Worm (Caenorhabditis elegans) whole organism, L3 larva: ENCODE measurements around the gene str-143.
A peak's percentile ranks its signal among the peaks of the same experiment; 100 is the strongest.

Source experiments
- R02D3.7 ChIP-seq: fragments of 150-350 bp; optimal IDR thresholded peaks from 2 replicates; lab custom pipeline; 2014; ENCODE audit warnings: missing biosample characterization, missing genetic modification characterization
- ZK546.5 ChIP-seq: sonication (generic microtip); optimal IDR thresholded peaks from 2 replicates; lab custom pipeline; 2017; ENCODE audit warnings: missing biosample characterization, missing genetic modification characterization
- ceh-16 ChIP-seq: sonication (generic microtip); optimal IDR thresholded peaks from 2 replicates; lab custom pipeline; 2017; ENCODE audit warnings: missing biosample characterization, missing genetic modification characterization
- daf-12 ChIP-seq: fragments of 150-350 bp; optimal IDR thresholded peaks from 2 replicates; lab custom pipeline; 2014; ENCODE audit warnings: missing biosample characterization, missing genetic modification reagents, missing genetic modification characterization
- egl-27 ChIP-seq: sonication (generic microtip); optimal IDR thresholded peaks from 4 replicates; lab custom pipeline; 2017; ENCODE audit warnings: missing biosample characterization, missing genetic modification reagents, missing genetic modification characterization
- egl-5 ChIP-seq: fragments of 150-350 bp; optimal IDR thresholded peaks from 2 replicates; lab custom pipeline; 2017; ENCODE audit warnings: missing biosample characterization, missing genetic modification reagents, missing genetic modification characterization, inconsistent platforms
- elt-1 ChIP-seq: fragments of 150-350 bp; optimal IDR thresholded peaks from 2 replicates; lab custom pipeline; 2014; ENCODE audit warnings: missing biosample characterization, missing genetic modification characterization
- elt-2 ChIP-seq: sonication (generic microtip); optimal IDR thresholded peaks from 2 replicates; lab custom pipeline; 2016; ENCODE audit warnings: missing genetic modification reagents, mild to moderate bottlenecking, missing genetic modification characterization, missing compliant biosample characterization
- elt-3 ChIP-seq, 3 experiments: fragments of 150-350 bp in 1 of 3; sonication (generic microtip) in 2 of 3; optimal IDR thresholded peaks; 2 replicates in 2 of 3; 4 replicates in 1 of 3; lab custom pipeline; 2014 to 2017; ENCODE audit warnings: missing biosample characterization in 3 of 3, missing genetic modification characterization in 3 of 3
- fkh-10 ChIP-seq: sonication (generic microtip); optimal IDR thresholded peaks from 2 replicates; lab custom pipeline; 2017; ENCODE audit warnings: missing biosample characterization, missing genetic modification reagents, missing genetic modification characterization
- hmg-11 ChIP-seq: sonication (generic microtip); optimal IDR thresholded peaks from 2 replicates; lab custom pipeline; 2016; ENCODE audit warnings: missing genetic modification characterization, missing compliant biosample characterization
- jun-1 ChIP-seq: fragments of 150-350 bp; optimal IDR thresholded peaks from 2 replicates; lab custom pipeline; 2014; ENCODE audit warnings: missing biosample characterization, missing genetic modification reagents, missing genetic modification characterization
- lin-15B ChIP-seq: fragments of 150-350 bp; optimal IDR thresholded peaks from 2 replicates; lab custom pipeline; 2014; ENCODE audit warnings: missing biosample characterization, missing genetic modification characterization
- lsy-12 ChIP-seq: sonication (generic microtip); optimal IDR thresholded peaks from 2 replicates; lab custom pipeline; 2016; ENCODE audit warnings: mild to moderate bottlenecking, missing genetic modification characterization, missing compliant biosample characterization
- mdl-1 ChIP-seq: fragments of 150-350 bp; optimal IDR thresholded peaks from 2 replicates; lab custom pipeline; 2014; ENCODE audit warnings: missing biosample characterization, missing genetic modification characterization
- nfya-1 ChIP-seq: sonication (generic microtip); optimal IDR thresholded peaks from 2 replicates; lab custom pipeline; 2017; ENCODE audit warnings: missing genetic modification characterization, mild to moderate bottlenecking, missing compliant biosample characterization, antibody characterized with exemption, moderate library complexity; ENCODE audit not compliant: insufficient read depth
- nhr-11 ChIP-seq: fragments of 150-350 bp; optimal IDR thresholded peaks from 2 replicates; lab custom pipeline; 2014; ENCODE audit warnings: missing biosample characterization, missing genetic modification characterization
- nhr-23 ChIP-seq: fragments of 150-350 bp; optimal IDR thresholded peaks from 2 replicates; lab custom pipeline; 2014; ENCODE audit warnings: missing biosample characterization, missing genetic modification reagents, missing genetic modification characterization
- nhr-237 ChIP-seq: fragments of 150-350 bp; optimal IDR thresholded peaks from 2 replicates; lab custom pipeline; 2014; ENCODE audit warnings: missing biosample characterization, missing genetic modification characterization
- nhr-25 ChIP-seq: sonication (generic microtip); optimal IDR thresholded peaks from 2 replicates; lab custom pipeline; 2017; ENCODE audit warnings: missing biosample characterization, missing genetic modification characterization
- nhr-43 ChIP-seq: sonication (generic microtip); optimal IDR thresholded peaks from 2 replicates; lab custom pipeline; 2016; ENCODE audit warnings: mild to moderate bottlenecking, missing genetic modification characterization, missing compliant biosample characterization; ENCODE audit not compliant: poor library complexity, severe bottlenecking
- pha-4 ChIP-seq: fragments of 150-350 bp; optimal IDR thresholded peaks from 2 replicates; lab custom pipeline; 2014; ENCODE audit warnings: missing biosample characterization, missing genetic modification reagents, missing genetic modification characterization
- skn-1 ChIP-seq: fragments of 150-350 bp; optimal IDR thresholded peaks from 2 replicates; lab custom pipeline; 2014; ENCODE audit warnings: missing biosample characterization, missing genetic modification characterization
- snpc-4 ChIP-seq: fragments of 150-350 bp; optimal IDR thresholded peaks from 2 replicates; lab custom pipeline; 2014; ENCODE audit warnings: missing biosample characterization, missing genetic modification characterization
- unc-39 ChIP-seq: sonication (generic microtip); optimal IDR thresholded peaks from 4 replicates; lab custom pipeline; 2017; ENCODE audit warnings: missing biosample characterization, missing genetic modification characterization
- zag-1 ChIP-seq: fragments of 150-350 bp; optimal IDR thresholded peaks from 2 replicates; lab custom pipeline; 2014; ENCODE audit warnings: missing biosample characterization, missing genetic modification characterization

Gene str-143

DNA sequence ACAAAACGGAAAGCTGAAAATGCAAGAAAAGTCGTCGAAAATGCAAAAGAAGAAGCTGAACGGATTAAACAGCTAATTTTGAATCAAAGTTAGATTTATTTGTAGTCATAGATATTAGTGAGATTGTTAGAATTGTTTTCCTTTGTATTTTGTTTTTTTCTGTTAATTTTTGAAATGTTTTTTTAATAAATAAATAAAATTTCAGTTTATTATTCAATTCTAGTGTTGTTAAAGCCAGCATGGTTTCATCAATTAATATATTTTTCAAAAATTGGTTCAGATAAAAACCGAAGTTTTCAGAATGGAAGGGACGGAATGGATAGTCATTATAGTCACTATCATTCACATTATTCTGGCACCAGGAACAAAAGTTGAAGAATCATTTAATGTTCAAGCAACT, 34.7 kb downstream of the str-143 start, which contains the start of gene algn-12:
algn-12 (plus strand) TSS at position 301 of the 400 bp plus-strand sequence.
- TF ChIP-seq skn-1 (tag; lab: Kevin White, UChicago) (no peak), elt-3 (tag; optimal IDR thresholded peaks at IDR 0.05; lab: Kevin White, UChicago) (no peak), ZK546.5 (tag; lab: Kevin White, UChicago) (no peak)

DNA sequence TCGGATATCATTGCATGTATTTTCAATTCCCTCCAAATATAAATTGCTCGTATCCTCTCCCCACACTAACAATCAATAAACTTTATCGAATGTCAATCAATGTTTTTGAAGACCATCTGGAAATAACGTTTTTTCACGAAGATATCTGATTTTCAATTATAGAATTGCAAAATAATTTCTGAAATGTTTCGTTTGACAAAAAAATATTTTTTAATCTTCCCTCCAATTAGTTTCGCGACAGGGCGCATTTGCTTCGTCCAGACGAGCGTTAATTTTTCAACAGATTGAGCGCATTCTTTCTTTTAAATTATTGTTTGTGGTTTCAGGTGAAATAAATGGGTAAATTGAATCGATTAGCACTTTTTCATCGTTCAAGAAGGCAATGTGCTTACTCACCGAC, 38.4 kb downstream of the str-143 start, which contains the start of gene vars-1:
vars-1 (plus strand) TSS at position 291 of the 400 bp plus-strand sequence.
- TF ChIP-seq elt-2 (tag; lab: Kevin White, UChicago), result peak; percentile 13
- peak; percentile 57 for TF ChIP-seq nhr-23 (tag; lab: Kevin White, UChicago)
- peak; percentile 28 for TF ChIP-seq R02D3.7 (tag; lab: Kevin White, UChicago)
- no peak for TF ChIP-seq zag-1 (tag; lab: Kevin White, UChicago)
- peak; percentile 57 for TF ChIP-seq nfya-1 (tag; lab: Kevin White, UChicago)
- peak; percentile 67 for TF ChIP-seq lin-15B (tag; lab: Kevin White, UChicago)
- no peak for TF ChIP-seq egl-5

DNA sequence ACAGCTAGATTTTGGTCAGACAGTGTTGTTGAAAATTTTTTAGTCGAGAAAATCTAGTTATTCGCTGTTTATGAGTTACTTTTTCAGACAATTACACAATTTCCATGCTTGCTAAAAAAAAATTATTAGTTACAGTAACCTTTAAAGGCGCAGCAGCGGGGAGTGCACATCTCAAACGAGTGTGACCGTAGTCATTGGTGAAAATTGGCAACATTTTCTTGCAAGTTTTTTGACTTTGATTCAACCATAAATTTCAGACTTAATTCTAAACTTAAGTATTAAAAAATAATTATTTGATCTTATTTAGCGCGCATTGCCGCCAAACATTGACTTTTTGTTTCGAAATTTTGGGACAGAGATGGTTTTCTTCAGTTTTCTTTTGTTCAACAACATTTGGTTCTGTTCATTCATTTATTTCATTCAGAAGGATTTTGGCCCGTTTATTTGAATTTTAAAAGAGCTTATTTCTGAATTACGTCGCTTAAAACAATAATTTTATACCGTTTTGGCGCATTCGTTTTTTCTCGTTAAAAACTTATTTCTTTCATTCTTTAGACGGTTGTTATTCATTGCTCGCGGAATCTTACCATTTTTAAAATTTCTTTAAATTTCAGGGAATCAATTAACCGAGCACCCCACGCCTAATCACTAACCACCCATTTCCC, 40.6 kb downstream of the str-143 start, which contains the start of gene oma-2:
oma-2 (plus strand) TSS at position 615 of the 665 bp plus-strand sequence.
- no peak for TF ChIP-seq lsy-12 (tag; lab: Kevin White, UChicago)
- peak; percentile 57 for TF ChIP-seq nhr-43
- no peak for TF ChIP-seq ZK546.5 (tag; lab: Kevin White, UChicago)
- no peak for TF ChIP-seq skn-1 (tag; lab: Kevin White, UChicago)
- TF ChIP-seq, all 47 proteins: peak for 1

DNA sequence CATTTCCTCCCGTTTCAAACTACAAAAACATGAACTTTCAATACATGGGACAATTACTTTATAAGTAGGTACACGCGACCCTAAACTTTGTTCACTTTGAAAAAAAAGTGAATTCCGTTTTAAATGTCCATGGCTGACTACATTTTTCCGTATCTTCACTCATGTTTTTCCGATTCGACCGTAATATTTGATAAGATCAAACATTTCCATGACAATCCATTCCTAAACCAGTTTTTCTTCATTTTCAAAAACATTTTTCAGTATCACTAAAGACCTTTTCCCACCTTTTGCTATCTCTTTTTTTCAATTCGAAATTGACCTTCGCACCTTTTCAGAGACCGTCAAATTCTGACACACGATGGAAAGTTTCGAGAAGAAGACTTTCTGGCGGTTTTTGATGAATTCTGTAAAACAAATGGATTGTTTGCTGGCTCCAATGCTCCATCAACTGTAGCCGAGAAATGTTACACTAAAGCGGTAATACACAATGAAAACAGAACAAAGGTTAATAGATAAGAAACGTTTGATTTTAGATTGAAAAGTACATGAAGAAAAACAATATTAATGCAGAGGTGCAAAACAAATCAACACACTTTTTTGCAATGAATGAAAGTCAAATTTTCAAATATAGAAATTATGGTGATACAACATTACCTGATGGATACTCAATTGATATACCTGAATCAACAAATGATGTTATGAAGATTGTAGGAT, 42.0 kb downstream of the str-143 start:
- peak; percentile 21 for TF ChIP-seq nhr-43
- TF ChIP-seq egl-27, result no peak
- TF ChIP-seq nhr-11, result no peak
- no peak for TF ChIP-seq egl-5
- TF ChIP-seq daf-12 (tag; lab: Kevin White, UChicago), result no peak
- peak; percentile 16 for TF ChIP-seq elt-1 (tag; lab: Kevin White, UChicago)
- no peak for TF ChIP-seq nhr-237 (tag; lab: Kevin White, UChicago)
- no peak for TF ChIP-seq snpc-4 (tag; lab: Kevin White, UChicago)
- TF ChIP-seq elt-3 (tag; optimal IDR thresholded peaks at IDR 0.05; lab: Kevin White, UChicago), result peak in 1 of 3 experiments; percentile 78

DNA sequence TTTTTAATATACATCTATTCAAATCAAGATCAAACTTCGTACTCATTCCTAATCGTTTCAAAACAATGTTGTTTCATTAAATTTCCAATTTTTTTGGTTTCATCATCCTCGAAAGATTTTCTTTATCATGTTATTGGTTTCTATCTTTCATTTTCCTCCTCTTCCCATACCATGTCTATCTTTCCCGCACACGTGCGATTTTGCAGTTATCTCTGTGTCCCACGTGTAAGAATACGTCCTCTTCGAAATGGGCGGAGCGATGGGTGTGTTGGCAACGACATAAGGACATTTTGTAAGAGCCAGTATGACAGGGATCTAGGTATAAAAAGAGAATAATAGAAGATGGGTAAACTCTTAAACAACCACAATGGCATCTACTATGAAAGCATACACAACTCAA, 43.2 kb downstream of the str-143 start, which contains the start of gene F43H9.4:
F43H9.4 (plus strand) TSS at position 366 of the 400 bp plus-strand sequence.
- no peak for TF ChIP-seq fkh-10 (GFP tag; lab: Kevin White, UChicago)
- TF ChIP-seq nhr-23 (tag; lab: Kevin White, UChicago), result peak; percentile 28
- TF ChIP-seq snpc-4 (tag; lab: Kevin White, UChicago), result no peak
- no peak for TF ChIP-seq egl-27
- peak; percentile 85 for TF ChIP-seq nhr-43
- no peak for TF ChIP-seq jun-1 (tag; lab: Kevin White, UChicago)
- TF ChIP-seq lsy-12 (tag; lab: Kevin White, UChicago), result no peak
- peak; percentile 49 for TF ChIP-seq mdl-1 (tag; lab: Kevin White, UChicago)
- peak in 1 of 3 experiments; percentile 10 for TF ChIP-seq elt-3 (tag; optimal IDR thresholded peaks at IDR 0.05; lab: Kevin White, UChicago)

DNA sequence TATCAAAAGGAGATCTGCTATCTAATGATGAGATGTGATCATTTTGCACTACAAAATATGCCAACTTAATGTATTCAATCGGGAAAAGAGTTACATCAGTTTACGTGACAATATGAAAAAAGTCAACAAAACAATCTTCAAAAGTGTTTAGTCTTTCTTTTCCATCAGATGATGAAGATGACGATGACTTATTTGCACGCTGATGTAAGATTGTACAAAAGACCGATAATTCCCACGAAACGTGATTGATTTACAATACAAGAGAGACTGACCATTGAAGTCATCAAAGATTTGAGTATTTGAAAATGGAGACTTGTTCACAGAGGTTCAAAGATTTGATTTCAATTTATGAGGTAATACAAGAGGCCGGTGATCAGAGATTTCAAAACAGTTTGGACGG, 44.3 kb downstream of the str-143 start:
- TF ChIP-seq egl-5 (no peak), nhr-43 (peak; percentile 2), ceh-16 (tag; lab: Kevin White, UChicago) (no peak), elt-1 (tag; lab: Kevin White, UChicago) (peak; percentile 80), unc-39 (no peak), nhr-25 (tag; lab: Kevin White, UChicago) (peak; percentile 3), elt-2 (tag; lab: Kevin White, UChicago) (no peak)

DNA sequence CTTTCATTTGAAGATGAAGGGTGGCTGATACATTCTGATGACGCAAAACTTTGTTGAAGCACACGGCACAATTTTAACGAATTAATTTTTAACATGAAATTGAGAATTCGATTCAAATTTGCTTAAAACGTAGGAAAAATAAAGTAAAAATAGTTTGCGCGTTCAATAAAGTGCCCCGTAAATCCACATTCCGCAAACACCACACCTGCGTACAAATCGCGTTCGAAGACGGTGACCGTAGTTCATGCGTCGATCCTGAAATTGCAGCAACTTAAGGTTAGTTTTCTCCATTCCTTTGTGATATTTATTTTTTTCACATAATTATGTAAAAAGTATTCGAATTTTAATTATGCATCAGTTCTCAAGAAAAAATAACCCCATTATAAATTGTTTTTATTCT, 44.8 kb downstream of the str-143 start, which contains the start of gene F43H9.3:
F43H9.3 (minus strand) TSS at position 189 of the 400 bp plus-strand sequence.
- TF ChIP-seq R02D3.7 (tag; lab: Kevin White, UChicago) (peak; percentile 89), nhr-11 (no peak), elt-3 (tag; optimal IDR thresholded peaks at IDR 0.05; lab: Kevin White, UChicago) (no peak), nfya-1 (tag; lab: Kevin White, UChicago) (peak; percentile 28), hmg-11 (tag; lab: Kevin White, UChicago) (peak; percentile 18), pha-4 (tag; lab: Kevin White, UChicago) (peak; percentile 30), unc-39 (no peak), lin-15B (tag; lab: Kevin White, UChicago) (peak; percentile 2)
